Worm (Caenorhabditis elegans): ENCODE results near the gene tlk-1.

The tlk-1 gene

DNA sequence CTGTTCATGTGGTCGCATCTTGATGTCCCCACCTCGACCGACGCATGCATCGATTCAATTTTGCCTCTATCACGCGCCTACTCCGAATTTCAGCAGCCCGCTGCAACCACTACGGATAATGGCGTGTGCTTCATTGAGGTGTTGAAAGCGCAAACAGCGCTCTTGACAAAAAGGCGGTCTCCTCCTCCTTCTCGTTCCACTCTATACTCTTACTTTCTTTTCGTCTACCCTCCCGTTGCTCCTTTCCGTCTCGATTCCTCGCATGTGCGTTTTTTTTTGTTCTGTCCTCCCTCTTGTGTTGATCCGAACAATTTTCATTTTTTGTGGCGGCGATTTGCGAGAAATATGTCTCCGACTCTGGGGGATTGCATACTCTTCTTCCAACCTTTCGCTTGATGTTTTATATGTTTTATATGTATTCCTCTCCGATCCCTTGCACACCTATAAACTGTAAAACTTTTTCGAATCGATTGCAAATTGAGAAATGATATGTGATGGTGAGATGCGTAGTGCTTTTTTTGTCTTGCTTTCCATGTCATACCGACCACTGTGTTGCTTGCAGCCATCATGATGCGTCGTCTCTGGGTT lies 3.1 kb downstream of the tlk-1 start:
- TF ChIP-seq W03F9.2 (tag; optimal IDR thresholded peaks at IDR 0.05) = no peak
- no peak for TF ChIP-seq him-1 (tag; optimal IDR thresholded peaks at IDR 0.05)
- TF ChIP-seq dao-5 (tag; optimal IDR thresholded peaks at IDR 0.05) = no peak

DNA sequence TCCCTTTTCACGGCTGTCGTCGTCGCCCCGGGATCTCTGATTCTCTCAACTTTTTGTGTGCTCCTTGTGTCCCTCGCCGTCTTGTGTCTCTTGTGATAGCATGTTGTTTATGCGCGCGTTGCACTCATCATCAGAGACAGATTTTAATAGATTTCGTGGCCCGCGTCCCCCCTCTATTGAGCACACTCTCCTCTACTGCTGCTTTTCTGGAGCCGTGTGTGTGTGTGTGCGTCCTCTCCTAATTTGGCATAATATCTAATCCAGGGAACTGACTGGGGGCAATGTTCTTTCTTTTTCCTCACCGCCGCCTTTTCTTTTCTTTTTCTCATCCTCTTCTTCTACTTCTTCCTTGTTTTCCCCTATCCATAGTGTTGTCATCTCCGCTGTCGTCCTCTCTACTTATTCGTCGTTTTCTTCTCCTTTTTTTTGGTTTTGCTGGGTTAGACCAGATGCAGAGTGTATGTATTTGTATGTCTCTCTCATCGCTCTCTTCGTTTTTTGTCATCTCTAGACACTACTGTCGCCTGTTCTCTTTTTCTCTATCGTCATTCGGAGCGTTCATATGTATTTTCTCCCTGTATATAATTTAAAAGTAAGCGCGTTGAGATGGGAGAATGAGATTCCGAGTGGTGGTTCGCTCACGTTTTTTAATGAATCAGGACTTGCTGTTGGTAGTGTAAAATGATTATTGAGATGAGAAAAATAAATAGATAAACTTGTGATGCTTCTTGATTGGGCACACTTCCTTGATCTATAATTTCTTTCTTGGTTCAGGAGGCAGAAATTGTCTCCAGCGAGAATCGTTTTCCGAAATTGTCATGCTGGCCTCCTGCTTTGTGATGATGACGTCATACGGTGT lies 4.3 kb downstream of the tlk-1 start:
- no peak for TF ChIP-seq him-1 (tag; optimal IDR thresholded peaks at IDR 0.05)
- TF ChIP-seq dao-5 (tag; optimal IDR thresholded peaks at IDR 0.05) = peak; percentile 45
- TF ChIP-seq W03F9.2 (tag; optimal IDR thresholded peaks at IDR 0.05) = no peak

DNA sequence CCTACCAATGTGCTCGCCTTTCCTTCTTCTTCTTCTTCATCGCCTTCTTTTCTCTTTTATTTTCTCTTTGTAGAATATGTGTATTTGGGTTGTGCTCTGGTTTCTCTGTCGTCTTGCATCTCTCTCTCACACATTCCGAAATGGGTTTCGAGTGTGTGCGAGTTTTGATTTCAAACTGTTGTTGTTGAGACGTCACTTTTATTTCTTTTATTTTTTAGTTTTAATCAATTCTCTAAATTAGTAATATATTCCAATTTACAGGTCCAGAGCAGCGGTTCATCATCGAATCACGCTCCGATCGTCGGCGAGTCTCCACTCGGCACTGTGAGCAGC lies 4.9 kb downstream of the tlk-1 start:
- TF ChIP-seq W03F9.2 (tag; optimal IDR thresholded peaks at IDR 0.05) (no peak), dao-5 (tag; optimal IDR thresholded peaks at IDR 0.05) (no peak), him-1 (tag; optimal IDR thresholded peaks at IDR 0.05) (no peak)

DNA sequence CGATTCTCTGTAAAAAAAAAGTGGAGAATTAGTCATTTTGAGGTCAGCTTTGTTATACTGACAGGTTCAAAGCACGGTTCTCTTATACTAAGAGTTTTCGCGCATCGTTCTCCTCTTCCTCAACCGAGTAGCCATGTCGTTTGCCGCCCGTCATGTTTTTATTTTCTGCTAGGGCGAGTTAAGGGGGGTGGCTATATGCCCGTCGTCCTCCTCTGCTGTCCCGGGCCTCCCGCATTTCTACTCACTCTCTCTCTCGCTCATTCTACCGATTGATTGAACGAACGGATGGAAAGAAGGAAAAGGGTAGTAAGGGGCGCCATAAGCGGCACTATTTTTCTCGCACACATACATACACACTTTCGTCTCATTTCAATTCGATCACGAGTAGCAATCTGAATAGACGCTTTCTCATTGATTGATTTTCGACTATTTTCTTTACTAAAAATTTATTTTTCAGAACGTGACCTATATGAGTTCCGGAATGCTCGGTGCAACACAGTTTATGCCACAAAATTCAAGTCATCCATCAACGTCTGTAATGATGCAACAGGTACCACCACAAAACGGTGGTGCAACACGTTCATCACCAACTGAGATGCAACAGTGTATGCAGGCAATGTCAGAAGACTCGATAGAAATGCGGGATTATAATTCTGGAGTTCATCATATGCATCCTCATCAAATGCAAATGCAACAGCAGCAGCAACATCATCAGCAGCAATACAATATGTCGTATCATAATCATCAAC lies 5.7 kb downstream of the tlk-1 start:
- TF ChIP-seq W03F9.2 (tag; optimal IDR thresholded peaks at IDR 0.05) (no peak), dao-5 (tag; optimal IDR thresholded peaks at IDR 0.05) (no peak), him-1 (tag; optimal IDR thresholded peaks at IDR 0.05) (no peak)

ce11 chrIII:9711163-9711562 lies 11.5 kb downstream of the tlk-1 start:
- TF ChIP-seq W03F9.2 (tag; optimal IDR thresholded peaks at IDR 0.05) (no peak), dao-5 (tag; optimal IDR thresholded peaks at IDR 0.05) (no peak), him-1 (tag; optimal IDR thresholded peaks at IDR 0.05) (no peak)

DNA sequence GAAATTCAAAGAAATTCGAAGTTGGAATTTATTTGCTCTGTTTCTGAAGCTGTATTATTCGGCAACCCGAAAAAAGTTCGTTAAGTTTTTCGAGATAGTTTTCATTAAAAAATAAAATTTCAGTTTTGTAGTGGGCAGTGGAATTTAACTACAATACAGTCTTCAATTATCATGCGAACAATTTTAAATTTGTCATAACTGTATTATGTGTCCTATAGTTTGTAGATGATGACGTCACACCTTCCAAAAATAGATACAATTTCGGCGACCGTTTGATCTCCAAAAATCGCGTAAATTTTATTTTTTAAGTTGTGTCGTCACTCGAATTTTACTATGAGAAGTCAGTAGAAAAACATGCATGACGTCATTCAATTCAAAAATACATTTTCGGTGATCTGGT lies 13.5 kb downstream of the tlk-1 start:
- TF ChIP-seq him-1 (tag; optimal IDR thresholded peaks at IDR 0.05) (no peak), dao-5 (tag; optimal IDR thresholded peaks at IDR 0.05) (no peak), W03F9.2 (tag; optimal IDR thresholded peaks at IDR 0.05) (no peak)

ce11 chrIII:9713862-9714261 lies 14.2 kb downstream of the tlk-1 start, which contains the start of gene ncx-6:
Gene ncx-6, minus strand, starts transcription at chrIII:9713949.
- TF ChIP-seq him-1 (tag; optimal IDR thresholded peaks at IDR 0.05) (no peak), W03F9.2 (tag; optimal IDR thresholded peaks at IDR 0.05) (no peak), dao-5 (tag; optimal IDR thresholded peaks at IDR 0.05) (no peak)

- no peak for TF ChIP-seq dao-5 (tag; optimal IDR thresholded peaks at IDR 0.05)
- TF ChIP-seq W03F9.2 (tag; optimal IDR thresholded peaks at IDR 0.05) = no peak
- no peak for TF ChIP-seq him-1 (tag; optimal IDR thresholded peaks at IDR 0.05)
These were observed 15.1 kb downstream of the tlk-1 start for ce11 chrIII:9714731-9715130.

DNA sequence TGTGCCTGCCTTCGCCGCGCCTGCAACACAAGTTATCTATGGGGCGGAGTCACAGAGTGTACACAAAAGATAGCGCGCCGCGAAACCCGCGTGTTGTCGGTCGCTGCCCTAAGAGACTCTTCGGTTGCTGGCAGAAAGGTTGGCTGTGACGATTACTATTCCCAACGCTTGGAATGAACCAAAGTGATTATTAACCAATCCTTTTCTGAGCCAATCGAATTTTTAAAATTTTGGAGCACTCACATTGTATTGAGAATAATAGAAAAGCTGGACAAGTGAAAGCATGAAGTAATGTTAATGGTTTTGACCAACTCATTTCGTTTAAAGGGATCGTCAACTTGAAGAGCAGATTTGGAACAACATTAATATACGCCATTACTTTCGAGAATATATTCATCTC lies 17.6 kb downstream of the tlk-1 start:
- TF ChIP-seq him-1 (tag; optimal IDR thresholded peaks at IDR 0.05) = no peak
- TF ChIP-seq dao-5 (tag; optimal IDR thresholded peaks at IDR 0.05) = peak; percentile 32
- TF ChIP-seq W03F9.2 (tag; optimal IDR thresholded peaks at IDR 0.05) = peak; percentile 32

DNA sequence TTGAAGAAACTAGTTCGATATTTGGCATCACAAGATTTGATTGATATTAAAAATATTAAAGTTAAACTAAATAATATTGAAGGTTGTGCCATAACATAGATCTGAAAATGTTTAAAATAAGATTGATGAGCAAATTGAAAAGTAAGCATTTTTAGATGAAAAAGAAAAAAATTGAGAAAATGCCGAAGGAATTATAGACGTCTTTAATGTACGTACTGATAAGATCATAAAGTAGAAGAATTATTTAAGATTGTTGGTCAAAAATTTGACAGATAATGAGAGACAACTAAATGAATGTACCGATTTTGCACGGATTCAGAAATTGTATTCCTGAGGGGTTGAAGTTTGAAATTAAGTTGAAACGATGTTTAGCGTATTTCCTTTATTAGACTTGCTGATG lies 20.5 kb downstream of the tlk-1 start, which contains the start of gene ncx-7:
Gene ncx-7 (minus strand): TSS at position 101 of the 400 bp plus-strand sequence.
- TF ChIP-seq W03F9.2 (tag; optimal IDR thresholded peaks at IDR 0.05) = no peak
- TF ChIP-seq him-1 (tag; optimal IDR thresholded peaks at IDR 0.05) = no peak
- no peak for TF ChIP-seq dao-5 (tag; optimal IDR thresholded peaks at IDR 0.05)

ce11 chrIII:9721991-9722390 lies 22.3 kb downstream of the tlk-1 start:
- TF ChIP-seq dao-5 (tag; optimal IDR thresholded peaks at IDR 0.05) (no peak), him-1 (tag; optimal IDR thresholded peaks at IDR 0.05) (no peak), W03F9.2 (tag; optimal IDR thresholded peaks at IDR 0.05) (no peak)

DNA sequence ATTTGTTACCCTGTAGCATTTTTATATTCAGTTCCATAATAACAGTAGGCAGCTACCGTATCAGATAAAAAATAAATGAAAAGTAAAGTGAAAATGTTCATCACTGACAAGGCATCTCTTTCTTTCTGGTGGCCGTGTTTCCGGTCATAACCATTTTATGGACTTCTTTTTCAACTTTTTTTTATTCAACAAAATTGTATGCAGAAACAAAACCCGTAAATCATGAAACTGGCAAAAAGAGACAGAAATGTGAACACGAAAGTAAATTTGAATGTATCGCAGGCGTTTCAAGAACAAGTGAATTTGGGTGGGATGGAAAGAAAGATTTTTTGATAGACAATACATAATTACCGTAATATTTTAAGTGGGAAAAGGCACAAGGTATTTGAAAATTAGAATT lies 25.4 kb downstream of the tlk-1 start, which contains the start of gene clec-162:
Gene clec-162 (minus strand): TSS at position 101 of the 400 bp plus-strand sequence.
- no peak for TF ChIP-seq him-1 (tag; optimal IDR thresholded peaks at IDR 0.05)
- no peak for TF ChIP-seq W03F9.2 (tag; optimal IDR thresholded peaks at IDR 0.05)
- TF ChIP-seq dao-5 (tag; optimal IDR thresholded peaks at IDR 0.05) = no peak

ce11 chrIII:9727439-9727838 lies 27.8 kb downstream of the tlk-1 start, which contains the start of gene C07A9.12:
Gene C07A9.12, minus strand, starts transcription at chrIII:9727539.
- TF ChIP-seq W03F9.2 (tag; optimal IDR thresholded peaks at IDR 0.05) (no peak), him-1 (tag; optimal IDR thresholded peaks at IDR 0.05) (no peak), dao-5 (tag; optimal IDR thresholded peaks at IDR 0.05) (no peak)

DNA sequence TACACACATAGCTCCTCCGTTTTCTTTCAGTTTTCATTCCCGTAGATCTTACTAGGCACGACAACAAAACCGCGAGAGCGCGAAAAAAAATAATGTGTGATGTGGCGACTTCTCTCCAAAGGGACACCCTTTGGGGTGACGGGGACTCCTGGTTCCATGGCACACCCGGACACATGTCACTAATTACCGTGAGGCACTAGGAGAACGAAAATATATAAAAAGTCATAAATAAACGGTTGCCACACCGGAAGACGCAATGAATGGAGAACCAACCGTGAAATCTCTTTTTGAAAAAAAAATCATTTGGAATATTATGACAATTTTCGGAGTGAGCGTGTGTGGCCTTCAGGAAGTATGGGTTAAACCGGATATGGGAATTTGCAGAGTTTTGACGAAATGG lies 30.7 kb downstream of the tlk-1 start:
- TF ChIP-seq W03F9.2 (tag; optimal IDR thresholded peaks at IDR 0.05) (no peak), dao-5 (tag; optimal IDR thresholded peaks at IDR 0.05) (no peak), him-1 (tag; optimal IDR thresholded peaks at IDR 0.05) (no peak)

Data from whole organism, L4/young adult.